Worm (Caenorhabditis elegans) whole organism, mixed stage, embryonic: ENCODE data around the gene pch-2.

Experiments used
- M03D4.4 ChIP-seq: sonication (generic microtip); optimal IDR thresholded peaks from 2 replicates; lab custom pipeline; 2017; ENCODE audit warnings: mild to moderate bottlenecking, missing genetic modification characterization, missing compliant biosample characterization
- blmp-1 ChIP-seq: fragments of 150-350 bp; optimal IDR thresholded peaks from 2 replicates; lab custom pipeline; 2014; ENCODE audit warnings: missing biosample characterization, missing genetic modification characterization
- lin-13 ChIP-seq: fragments of 150-350 bp; optimal IDR thresholded peaks from 2 replicates; lab custom pipeline; 2014; ENCODE audit warnings: missing biosample characterization, missing genetic modification characterization
- lsy-2 ChIP-seq: fragments of 150-350 bp; optimal IDR thresholded peaks from 2 replicates; lab custom pipeline; 2014; ENCODE audit warnings: missing biosample characterization, missing genetic modification characterization
- mls-2 ChIP-seq: sonication (generic microtip); optimal IDR thresholded peaks from 2 replicates; lab custom pipeline; 2016; ENCODE audit warnings: mild to moderate bottlenecking, missing genetic modification characterization, moderate library complexity, missing compliant biosample characterization
- nhr-28 ChIP-seq: fragments of 150-350 bp; optimal IDR thresholded peaks from 2 replicates; lab custom pipeline; 2014; ENCODE audit warnings: missing biosample characterization, missing genetic modification characterization
- pha-4 ChIP-seq: fragments of 150-350 bp; optimal IDR thresholded peaks from 2 replicates; lab custom pipeline; 2018; ENCODE audit warnings: missing biosample characterization, missing genetic modification reagents, missing genetic modification characterization
- unc-39 ChIP-seq: fragments of 150-350 bp; optimal IDR thresholded peaks from 2 replicates; lab custom pipeline; 2014; ENCODE audit warnings: missing biosample characterization, missing genetic modification characterization
- unc-62 ChIP-seq: fragments of 150-350 bp; optimal IDR thresholded peaks from 2 replicates; lab custom pipeline; 2014; ENCODE audit warnings: missing biosample characterization, missing genetic modification reagents, missing genetic modification characterization

- TF ChIP-seq mls-2 (tag; lab: Kevin White, UChicago) = no peak
- no peak for TF ChIP-seq unc-62 (GFP tag; lab: Kevin White, UChicago)
- no peak for TF ChIP-seq M03D4.4 (tag; lab: Kevin White, UChicago)
- TF ChIP-seq lsy-2 (tag; lab: Kevin White, UChicago) = no peak
- no peak for TF ChIP-seq nhr-28 (tag; lab: Kevin White, UChicago)
- TF ChIP-seq blmp-1 = no peak
- TF ChIP-seq unc-39 = no peak
- no peak for TF ChIP-seq pha-4 (tag; lab: Kevin White, UChicago)
- TF ChIP-seq lin-13 (tag; lab: Kevin White, UChicago) = no peak
Observed at ce11 chrII:8126617-8127016, 31.5 kb upstream of the pch-2 start.
